Worm (Caenorhabditis elegans): Measurements from ENCODE around the gene wdr-4.

Gene wdr-4

ce11 chrIII:6725489-6725888 lies at the start of gene wdr-4:
TSS of gene wdr-4 (plus strand) at chrIII:6725789.
- TF ChIP-seq mab-5 (tag; optimal IDR thresholded peaks at IDR 0.05) (no peak), nhr-237 (tag; optimal IDR thresholded peaks at IDR 0.05) (no peak), unc-39 (tag; optimal IDR thresholded peaks at IDR 0.05) (no peak), mls-2 (tag; optimal IDR thresholded peaks at IDR 0.05) (no peak), lsy-2 (tag; optimal IDR thresholded peaks at IDR 0.05) (no peak), mep-1 (tag; optimal IDR thresholded peaks at IDR 0.05) (no peak), snpc-4 (tag; optimal IDR thresholded peaks at IDR 0.05) (no peak)

DNA sequence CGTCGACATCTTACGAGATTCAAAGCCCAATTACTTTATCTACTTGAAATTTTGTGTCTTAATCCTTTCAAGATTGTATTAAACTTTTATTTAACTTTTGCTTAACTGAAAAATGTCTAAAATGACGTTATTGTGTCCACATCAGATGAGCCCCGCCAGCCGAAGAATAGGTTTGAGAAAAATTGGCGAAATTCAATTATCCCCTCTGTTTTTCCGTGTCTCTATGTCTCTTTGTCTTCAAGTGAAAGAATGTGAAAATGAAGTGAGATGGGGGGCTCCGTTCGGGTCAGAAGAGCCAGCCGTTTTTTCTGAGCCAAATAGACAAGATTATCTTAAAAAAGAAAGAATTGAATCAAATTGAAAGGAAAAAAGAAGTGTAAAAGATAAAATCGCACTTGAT lies 48.3 kb upstream of the wdr-4 start:
- TF ChIP-seq sptf-1 (tag; optimal IDR thresholded peaks at IDR 0.05) (no peak), ces-1 (GFP tag; optimal IDR thresholded peaks at IDR 0.05) (peak; percentile 55)

DNA sequence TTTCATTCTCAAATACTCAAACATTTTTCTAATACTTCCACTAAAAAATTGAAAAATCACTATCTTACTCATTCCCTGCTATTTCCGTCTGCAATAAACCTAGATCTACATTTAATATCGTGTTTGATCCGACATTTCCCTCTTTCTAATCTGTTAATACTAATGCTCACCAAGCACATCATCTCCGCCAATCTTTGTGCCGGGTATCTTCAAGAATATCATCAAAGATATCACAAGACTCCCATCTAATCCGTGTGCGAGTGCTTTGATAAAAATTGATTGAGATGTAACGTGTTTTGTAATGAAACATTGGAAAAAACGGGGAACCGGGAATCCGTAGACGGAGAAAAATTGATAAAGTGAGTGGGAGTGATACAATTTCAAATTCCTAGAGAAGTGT lies 46.3 kb upstream of the wdr-4 start:
- no peak for TF ChIP-seq elt-3 (tag; optimal IDR thresholded peaks at IDR 0.05)
- TF ChIP-seq cnd-1 (tag; optimal IDR thresholded peaks at IDR 0.05): no peak
- no peak for TF ChIP-seq unc-120 (tag; optimal IDR thresholded peaks at IDR 0.05; ENCODE audit: poor library complexity, severe bottlenecking)
- TF ChIP-seq nhr-237 (tag; optimal IDR thresholded peaks at IDR 0.05): no peak
- no peak for TF ChIP-seq zip-8 (tag; optimal IDR thresholded peaks at IDR 0.05)
- TF ChIP-seq ceh-43 (GFP tag; optimal IDR thresholded peaks at IDR 0.05): no peak
- no peak for TF ChIP-seq unc-39 (tag; optimal IDR thresholded peaks at IDR 0.05)
- no peak for TF ChIP-seq tbx-8 (GFP tag; optimal IDR thresholded peaks at IDR 0.05)
- TF ChIP-seq ceh-83 (GFP tag; optimal IDR thresholded peaks at IDR 0.05): no peak
- no peak for TF ChIP-seq blmp-1 (tag; optimal IDR thresholded peaks at IDR 0.05)
- TF ChIP-seq hlh-1 (tag; optimal IDR thresholded peaks at IDR 0.05): no peak
- no peak for TF ChIP-seq nhr-2 (tag; optimal IDR thresholded peaks at IDR 0.05)
- TF ChIP-seq drap-1 (GFP tag; optimal IDR thresholded peaks at IDR 0.05): no peak
- TF ChIP-seq unc-62 (GFP tag; optimal IDR thresholded peaks at IDR 0.05): no peak
- TF ChIP-seq mls-2 (tag; optimal IDR thresholded peaks at IDR 0.05): no peak
- TF ChIP-seq mep-1 (tag; optimal IDR thresholded peaks at IDR 0.05): no peak

ce11 chrIII:6680963-6681362 lies 44.6 kb upstream of the wdr-4 start:
- TF ChIP-seq cnd-1 (tag; optimal IDR thresholded peaks at IDR 0.05): no peak
- no peak for TF ChIP-seq elt-3 (tag; optimal IDR thresholded peaks at IDR 0.05)
- no peak for TF ChIP-seq nhr-28 (tag; optimal IDR thresholded peaks at IDR 0.05)
- no peak for TF ChIP-seq mep-1 (tag; optimal IDR thresholded peaks at IDR 0.05)
- no peak for TF ChIP-seq snpc-4 (tag; optimal IDR thresholded peaks at IDR 0.05)
- TF ChIP-seq mab-5 (tag; optimal IDR thresholded peaks at IDR 0.05): no peak
- no peak for TF ChIP-seq drap-1 (GFP tag; optimal IDR thresholded peaks at IDR 0.05)
- TF ChIP-seq sptf-1 (tag; optimal IDR thresholded peaks at IDR 0.05): no peak
- no peak for TF ChIP-seq lin-32 (GFP tag; optimal IDR thresholded peaks at IDR 0.05)
- no peak for TF ChIP-seq lsy-2 (tag; optimal IDR thresholded peaks at IDR 0.05)
- no peak for TF ChIP-seq ces-1 (GFP tag; optimal IDR thresholded peaks at IDR 0.05)
- no peak for TF ChIP-seq zip-8 (tag; optimal IDR thresholded peaks at IDR 0.05)
- no peak for TF ChIP-seq ztf-11 (tag; optimal IDR thresholded peaks at IDR 0.05)
- TF ChIP-seq M03D4.4 (tag; optimal IDR thresholded peaks at IDR 0.05): no peak
- no peak for TF ChIP-seq nhr-237 (tag; optimal IDR thresholded peaks at IDR 0.05)
- no peak for TF ChIP-seq nhr-12 (tag; optimal IDR thresholded peaks at IDR 0.05)
- TF ChIP-seq ceh-43 (GFP tag; optimal IDR thresholded peaks at IDR 0.05): no peak
- no peak for TF ChIP-seq ham-2 (GFP tag; optimal IDR thresholded peaks at IDR 0.05)
- no peak for TF ChIP-seq mls-2 (tag; optimal IDR thresholded peaks at IDR 0.05)

DNA sequence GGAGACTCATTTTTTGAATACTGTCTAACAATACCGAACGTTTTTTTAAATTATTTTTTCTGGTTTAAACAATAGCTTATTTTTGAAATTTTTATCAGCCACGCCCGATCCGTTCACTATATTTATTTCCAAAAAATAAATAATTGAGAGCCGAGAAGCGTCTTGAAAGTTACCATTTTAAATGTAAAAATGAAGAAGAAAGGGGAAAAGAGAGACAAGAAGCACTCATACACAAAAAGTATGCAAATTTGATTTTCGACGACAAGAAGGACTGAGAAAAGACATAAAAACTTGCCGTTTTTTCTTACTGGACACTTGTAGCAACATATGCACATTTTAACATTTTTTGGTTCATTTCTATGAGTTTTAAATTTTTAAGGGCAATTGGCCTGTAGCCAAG lies 43.8 kb upstream of the wdr-4 start:
- no peak for TF ChIP-seq ham-2 (GFP tag; optimal IDR thresholded peaks at IDR 0.05)
- peak; percentile 54 for TF ChIP-seq ces-1 (GFP tag; optimal IDR thresholded peaks at IDR 0.05)

DNA sequence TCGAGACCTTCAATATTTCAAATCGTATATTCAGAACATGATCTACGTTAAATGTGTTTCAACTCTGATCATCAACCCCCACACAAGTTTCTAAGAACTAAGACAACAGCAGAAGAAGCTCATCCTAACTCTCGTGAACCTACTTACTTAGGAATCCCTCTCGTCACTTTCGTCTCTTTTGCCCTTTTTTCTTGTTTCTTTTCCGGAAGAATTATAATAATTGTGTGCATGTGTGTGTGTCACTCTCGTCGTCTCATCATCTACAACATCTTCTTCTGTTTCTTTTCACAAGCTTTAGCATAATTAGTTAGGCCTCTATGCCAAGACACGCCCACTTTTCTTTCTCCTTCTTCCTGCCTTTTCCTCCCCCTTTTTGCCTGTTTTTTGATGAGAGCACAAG lies 35.1 kb upstream of the wdr-4 start:
- TF ChIP-seq unc-39 (tag; optimal IDR thresholded peaks at IDR 0.05) (no peak), hlh-1 (tag; optimal IDR thresholded peaks at IDR 0.05) (no peak), ces-1 (GFP tag; optimal IDR thresholded peaks at IDR 0.05) (peak; percentile 57), lin-32 (GFP tag; optimal IDR thresholded peaks at IDR 0.05) (no peak)

DNA sequence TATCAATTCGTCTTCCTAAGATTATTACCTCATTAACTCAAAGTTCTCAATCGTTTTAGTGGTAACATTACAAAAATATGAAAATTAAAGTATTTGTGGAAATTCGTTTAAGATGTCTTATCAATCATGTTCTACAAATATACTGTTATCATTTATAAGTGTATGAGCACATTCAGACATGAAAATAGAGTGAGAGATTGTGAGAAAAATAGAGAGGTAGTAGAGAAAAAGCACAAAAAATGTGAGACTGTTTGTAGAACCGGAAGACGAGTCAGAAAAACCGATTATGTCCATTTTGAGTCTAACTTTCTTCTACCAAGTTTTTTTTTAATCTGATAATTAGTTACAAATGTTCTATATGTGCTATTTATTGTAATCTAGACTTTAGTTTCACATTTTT lies 32.3 kb upstream of the wdr-4 start:
- TF ChIP-seq sem-2 (GFP tag; optimal IDR thresholded peaks at IDR 0.05): no peak
- no peak for TF ChIP-seq mep-1 (tag; optimal IDR thresholded peaks at IDR 0.05)
- TF ChIP-seq elt-1 (tag; optimal IDR thresholded peaks at IDR 0.05; ENCODE audit: borderline replicate concordance, insufficient read depth): no peak
- TF ChIP-seq blmp-1 (tag; optimal IDR thresholded peaks at IDR 0.05): no peak
- TF ChIP-seq unc-120 (tag; optimal IDR thresholded peaks at IDR 0.05; ENCODE audit: poor library complexity, severe bottlenecking): no peak
- no peak for TF ChIP-seq cnd-1 (tag; optimal IDR thresholded peaks at IDR 0.05)
- TF ChIP-seq ham-2 (GFP tag; optimal IDR thresholded peaks at IDR 0.05): no peak
- TF ChIP-seq ztf-11 (tag; optimal IDR thresholded peaks at IDR 0.05): no peak
- TF ChIP-seq drap-1 (GFP tag; optimal IDR thresholded peaks at IDR 0.05): no peak
- TF ChIP-seq elt-3 (tag; optimal IDR thresholded peaks at IDR 0.05): no peak
- no peak for TF ChIP-seq zip-8 (tag; optimal IDR thresholded peaks at IDR 0.05)
- TF ChIP-seq flh-1 (GFP tag; optimal IDR thresholded peaks at IDR 0.05): no peak
- TF ChIP-seq bed-3 (GFP tag; optimal IDR thresholded peaks at IDR 0.05): no peak
- TF ChIP-seq nhr-76 (tag; optimal IDR thresholded peaks at IDR 0.05): no peak
- TF ChIP-seq nhr-28 (tag; optimal IDR thresholded peaks at IDR 0.05): no peak
- no peak for TF ChIP-seq ceh-43 (GFP tag; optimal IDR thresholded peaks at IDR 0.05)
- no peak for TF ChIP-seq nhr-12 (tag; optimal IDR thresholded peaks at IDR 0.05)
